Fruit fly (Drosophila melanogaster) whole organism, embryonic: ENCODE data around the gene CG43439.

Experiments
- ATbp ChIP-seq: fragments of 200-800 bp; sonication (Bioruptor generic); optimal IDR thresholded peaks from 2 replicates; lab custom pipeline; 2017; ENCODE audit warnings: missing biosample characterization, mild to moderate bottlenecking, missing genetic modification characterization, missing genetic modification reagents
- Adf1 ChIP-seq: fragments of 200-800 bp; sonication (Bioruptor generic); IDR thresholded peaks from 2 replicates; pipeline ENCODE4 v1.3.6; 2022; ENCODE audit warnings: missing biosample characterization, missing genetic modification characterization
- Aef1 ChIP-seq: fragments of 200-800 bp; sonication (Bioruptor generic); IDR thresholded peaks from 3 replicates; pipeline ENCODE4 v1.3.6; 2022; ENCODE audit warnings: missing biosample characterization, missing genetic modification characterization
- B-H2 ChIP-seq: fragments of 200-800 bp; sonication (Bioruptor generic); optimal IDR thresholded peaks from 2 replicates; lab custom pipeline; 2018; ENCODE audit warnings: missing biosample characterization, mild to moderate bottlenecking, missing genetic modification characterization
- C15 ChIP-seq: fragments of 200-800 bp; sonication (Bioruptor generic); IDR thresholded peaks from 3 replicates; pipeline ENCODE4 v1.3.6; 2022; ENCODE audit warnings: missing biosample characterization, missing genetic modification characterization
- CG10267 ChIP-seq: fragments of 200-800 bp; sonication (Bioruptor generic); optimal IDR thresholded peaks from 2 replicates; lab custom pipeline; 2018; ENCODE audit warnings: missing biosample characterization, mild to moderate bottlenecking, missing genetic modification characterization, moderate library complexity
- CG10274 ChIP-seq: fragments of 200-800 bp; sonication (Bioruptor generic); optimal IDR thresholded peaks from 3 replicates; lab custom pipeline; 2017; ENCODE audit warnings: missing biosample characterization, mild to moderate bottlenecking, missing genetic modification characterization
- CG10366 ChIP-seq: fragments of 200-800 bp; sonication (Bioruptor generic); IDR thresholded peaks from 2 replicates; pipeline ENCODE4 v1.3.6; 2022; ENCODE audit warnings: missing biosample characterization, missing genetic modification characterization
- CG11504 ChIP-seq: fragments of 200-800 bp; sonication (Bioruptor generic); optimal IDR thresholded peaks from 3 replicates; lab custom pipeline; 2019; ENCODE audit warnings: missing biosample characterization, mild to moderate bottlenecking, missing genetic modification characterization, moderate library complexity
- CG12071 ChIP-seq: fragments of 200-800 bp; sonication (Bioruptor generic); optimal IDR thresholded peaks from 3 replicates; lab custom pipeline; 2018; ENCODE audit warnings: missing biosample characterization, mild to moderate bottlenecking, missing genetic modification characterization
- CG13296 ChIP-seq: fragments of 200-800 bp; sonication (Bioruptor generic); optimal IDR thresholded peaks from 3 replicates; lab custom pipeline; 2018; ENCODE audit warnings: missing biosample characterization, mild to moderate bottlenecking, missing genetic modification characterization
- CG1529 ChIP-seq: fragments of 200-800 bp; sonication (Bioruptor generic); optimal IDR thresholded peaks from 3 replicates; lab custom pipeline; 2018; ENCODE audit warnings: missing biosample characterization, missing genetic modification characterization
- CG17912 ChIP-seq: fragments of 200-800 bp; sonication (Bioruptor generic); optimal IDR thresholded peaks from 2 replicates; lab custom pipeline; 2018; ENCODE audit warnings: missing biosample characterization, mild to moderate bottlenecking, missing genetic modification characterization
- CG18011 ChIP-seq: fragments of 200-800 bp; sonication (Bioruptor generic); optimal IDR thresholded peaks from 2 replicates; lab custom pipeline; 2017; ENCODE audit warnings: missing biosample characterization, missing genetic modification characterization, mild to moderate bottlenecking, moderate library complexity, missing genotype
- CG2120 ChIP-seq: fragments of 200-800 bp; sonication (Bioruptor generic); optimal IDR thresholded peaks from 3 replicates; lab custom pipeline; 2016; ENCODE audit warnings: missing biosample characterization, missing genetic modification characterization
- CG2678 ChIP-seq: fragments of 200-800 bp; sonication (Bioruptor generic); optimal IDR thresholded peaks from 3 replicates; lab custom pipeline; 2019; ENCODE audit warnings: missing biosample characterization, mild to moderate bottlenecking, missing genetic modification characterization, moderate library complexity
- CG2889 ChIP-seq: fragments of 200-800 bp; sonication (Bioruptor generic); IDR thresholded peaks from 3 replicates; pipeline ENCODE4 v1.3.6; 2022; ENCODE audit warnings: missing biosample characterization, missing genetic modification characterization
- CG4404 ChIP-seq: fragments of 200-800 bp; sonication (Bioruptor generic); IDR thresholded peaks from 2 replicates; pipeline ENCODE4 v1.3.6; 2022; ENCODE audit warnings: missing biosample characterization, missing genetic modification characterization
- CG6272 ChIP-seq: fragments of 200-800 bp; sonication (Bioruptor generic); IDR thresholded peaks from 2 replicates; pipeline ENCODE4 v1.3.6; 2022; ENCODE audit warnings: missing biosample characterization, missing genetic modification characterization
- CG6813 ChIP-seq: fragments of 200-800 bp; sonication (Bioruptor generic); optimal IDR thresholded peaks from 2 replicates; lab custom pipeline; 2017; ENCODE audit warnings: missing biosample characterization, missing genetic modification characterization, mild to moderate bottlenecking, moderate library complexity, missing genetic modification reagents
- CG9437 ChIP-seq: fragments of 200-800 bp; sonication (Bioruptor generic); optimal IDR thresholded peaks from 2 replicates; lab custom pipeline; 2018; ENCODE audit warnings: missing biosample characterization, mild to moderate bottlenecking, missing genetic modification characterization
- CG9609 ChIP-seq: fragments of 200-800 bp; sonication (Bioruptor generic); optimal IDR thresholded peaks from 3 replicates; lab custom pipeline; 2016; ENCODE audit warnings: missing biosample characterization, missing genetic modification characterization
- HLH3B ChIP-seq: fragments of 200-800 bp; sonication (Bioruptor generic); IDR thresholded peaks from 2 replicates; pipeline ENCODE4 v1.3.6; 2022; ENCODE audit warnings: missing biosample characterization, missing genetic modification characterization
- Kr ChIP-seq: fragments of 200-800 bp; sonication (Bioruptor generic); optimal IDR thresholded peaks from 2 replicates; lab custom pipeline; 2017; ENCODE audit warnings: missing biosample characterization, mild to moderate bottlenecking, missing genetic modification characterization
- Mad ChIP-seq: fragments of 200-800 bp; sonication (Bioruptor generic); optimal IDR thresholded peaks from 2 replicates; lab custom pipeline; 2016; ENCODE audit warnings: missing biosample characterization, missing genetic modification characterization
- Max ChIP-seq: fragments of 200-800 bp; sonication (Bioruptor generic); optimal IDR thresholded peaks from 2 replicates; lab custom pipeline; 2016; ENCODE audit warnings: missing biosample characterization, mild to moderate bottlenecking, missing genetic modification characterization
- Myb ChIP-seq: fragments of 200-800 bp; sonication (Bioruptor generic); optimal IDR thresholded peaks from 2 replicates; lab custom pipeline; 2016; ENCODE audit warnings: missing biosample characterization, missing genetic modification characterization
- Ravus ChIP-seq: fragments of 200-800 bp; sonication (Bioruptor generic); IDR thresholded peaks from 2 replicates; pipeline ENCODE4 v1.3.6; 2022; ENCODE audit warnings: missing biosample characterization, missing genetic modification characterization
- Sry-δ ChIP-seq: fragments of 200-800 bp; sonication (Bioruptor generic); optimal IDR thresholded peaks from 2 replicates; lab custom pipeline; 2016; ENCODE audit warnings: missing biosample characterization, missing genetic modification characterization
- Ssrp ChIP-seq: fragments of 200-800 bp; sonication (Bioruptor generic); optimal IDR thresholded peaks from 2 replicates; lab custom pipeline; 2018; ENCODE audit warnings: missing biosample characterization, mild to moderate bottlenecking, missing genetic modification characterization, moderate library complexity
- al ChIP-seq: fragments of 200-800 bp; sonication (Bioruptor generic); IDR thresholded peaks from 2 replicates; pipeline ENCODE4 v1.3.6; 2022; ENCODE audit warnings: missing biosample characterization, missing genetic modification characterization
- aop ChIP-seq: fragments of 200-800 bp; sonication (Bioruptor generic); IDR thresholded peaks from 2 replicates; pipeline ENCODE4 v1.3.6; 2022; ENCODE audit warnings: missing biosample characterization, missing genetic modification characterization
- chinmo ChIP-seq: fragments of 200-800 bp; sonication (Bioruptor generic); IDR thresholded peaks from 4 replicates; pipeline ENCODE4 v1.3.6; 2022; ENCODE audit warnings: missing biosample characterization, missing genetic modification characterization; ENCODE audit not compliant: partially characterized antibody
- ems ChIP-seq: fragments of 200-800 bp; sonication (Bioruptor generic); optimal IDR thresholded peaks from 3 replicates; lab custom pipeline; 2016; ENCODE audit warnings: missing biosample characterization, missing genetic modification characterization
- exex ChIP-seq: fragments of 200-800 bp; sonication (Bioruptor generic); optimal IDR thresholded peaks from 4 replicates; lab custom pipeline; 2018; ENCODE audit warnings: missing biosample characterization, mild to moderate bottlenecking, missing genetic modification characterization, moderate library complexity
- fu2 ChIP-seq: fragments of 200-800 bp; sonication (Bioruptor generic); optimal IDR thresholded peaks from 2 replicates; lab custom pipeline; 2016; ENCODE audit warnings: missing biosample characterization, missing genetic modification characterization
- maf-S ChIP-seq: fragments of 200-800 bp; sonication (Bioruptor generic); optimal IDR thresholded peaks from 2 replicates; lab custom pipeline; 2016; ENCODE audit warnings: missing biosample characterization, missing genetic modification characterization
- mld ChIP-seq: fragments of 200-800 bp; sonication (Bioruptor generic); IDR thresholded peaks from 3 replicates; pipeline ENCODE4 v1.3.6; 2022; ENCODE audit warnings: missing biosample characterization, missing genetic modification characterization; ENCODE audit not compliant: partially characterized antibody
- odd ChIP-seq: fragments of 200-800 bp; sonication (Bioruptor generic); optimal IDR thresholded peaks from 2 replicates; lab custom pipeline; 2017; ENCODE audit warnings: missing biosample characterization, mild to moderate bottlenecking, missing genetic modification characterization
- pan ChIP-seq, 4 experiments: fragments of >200 bp in 3 of 4; fragments of 200-800 bp in 1 of 4; sonication (Bioruptor generic) in 1 of 4; optimal IDR thresholded peaks in 3 of 4; IDR thresholded peaks in 1 of 4; 2 replicates each; pipeline versions ENCODE4 v1.3.6 to Lab custom; 2017 to 2022; ENCODE audit warnings: missing biosample characterization in 2 of 4, missing genetic modification characterization in 2 of 4, mixed read lengths in 1 of 4
- pita ChIP-seq: fragments of 200-800 bp; sonication (Bioruptor generic); optimal IDR thresholded peaks from 2 replicates; lab custom pipeline; 2017; ENCODE audit warnings: missing biosample characterization, mild to moderate bottlenecking, missing genetic modification characterization
- pzg ChIP-seq: fragments of 200-800 bp; sonication (Bioruptor generic); optimal IDR thresholded peaks from 3 replicates; lab custom pipeline; 2018; ENCODE audit warnings: missing biosample characterization, mild to moderate bottlenecking, missing genetic modification characterization, moderate library complexity
- ranshi ChIP-seq: fragments of 200-800 bp; sonication (Bioruptor generic); IDR thresholded peaks from 2 replicates; pipeline ENCODE4 v1.3.6; 2022; ENCODE audit warnings: missing biosample characterization, missing genetic modification characterization
- run ChIP-seq: fragments of 200-800 bp; sonication (Bioruptor generic); optimal IDR thresholded peaks from 3 replicates; lab custom pipeline; 2018; ENCODE audit warnings: missing biosample characterization, mild to moderate bottlenecking, missing genetic modification characterization
- salm ChIP-seq: fragments of 200-800 bp; sonication (Bioruptor generic); optimal IDR thresholded peaks from 2 replicates; lab custom pipeline; 2018; ENCODE audit warnings: missing biosample characterization, mild to moderate bottlenecking, missing genetic modification characterization
- sens ChIP-seq: fragments of 200-800 bp; sonication (Bioruptor generic); peaks from one replicate; lab custom pipeline; 2016; ENCODE audit warnings: missing biosample characterization, missing genetic modification characterization
- sqz ChIP-seq: fragments of 200-800 bp; sonication (Bioruptor generic); optimal IDR thresholded peaks from 3 replicates; lab custom pipeline; 2018; ENCODE audit warnings: missing biosample characterization, mild to moderate bottlenecking, missing genetic modification characterization
- sr ChIP-seq: fragments of 200-800 bp; sonication (Bioruptor generic); IDR thresholded peaks from 3 replicates; pipeline ENCODE4 v1.3.6; 2022; ENCODE audit warnings: missing biosample characterization, missing genetic modification characterization
- tin ChIP-seq: fragments of 200-800 bp; sonication (Bioruptor generic); optimal IDR thresholded peaks from 3 replicates; lab custom pipeline; 2016; ENCODE audit warnings: missing biosample characterization, missing genetic modification characterization
- trem ChIP-seq: fragments of 200-800 bp; optimal IDR thresholded peaks from 3 replicates; lab custom pipeline; 2019; ENCODE audit warnings: missing biosample characterization, mild to moderate bottlenecking, missing genetic modification characterization, moderate library complexity
- zf30C ChIP-seq: fragments of 200-800 bp; sonication (Bioruptor generic); optimal IDR thresholded peaks from 3 replicates; lab custom pipeline; 2018; ENCODE audit warnings: missing biosample characterization, mild to moderate bottlenecking, missing genetic modification characterization

Gene CG43439

DNA sequence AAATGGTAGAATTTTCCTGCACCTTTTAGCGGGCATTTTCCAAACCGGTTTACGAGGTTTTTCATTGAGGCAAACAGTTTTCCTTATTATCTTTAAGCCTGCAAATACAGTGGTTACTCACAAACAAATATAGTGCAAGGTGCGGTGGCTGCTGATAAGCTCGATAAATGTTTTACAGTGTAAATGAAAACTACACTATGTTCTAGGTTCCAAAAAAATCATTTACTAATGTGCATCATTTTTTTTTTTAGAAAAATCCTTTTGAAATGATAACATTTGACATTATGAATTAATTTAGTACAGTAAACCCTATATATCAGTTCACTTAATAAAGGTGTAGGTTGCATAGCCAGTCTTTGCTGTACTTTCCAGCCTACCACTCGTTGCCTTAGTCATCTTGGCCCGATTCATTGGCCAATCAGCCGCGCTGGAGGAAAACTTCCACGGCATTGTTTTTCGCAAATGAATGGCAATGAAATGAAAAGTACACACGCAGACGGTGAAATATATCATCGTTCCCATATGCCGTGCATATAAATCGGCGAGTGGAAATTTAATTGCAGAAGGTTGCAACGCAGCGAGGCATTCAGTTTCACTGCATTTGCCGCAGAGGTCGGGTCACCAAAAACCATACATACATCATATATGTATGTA lies 6.2 kb downstream of the CG43439 start (continued):
- TF ChIP-seq ems (no peak), fu2 (GFP tag; lab: Kevin White, UChicago) (no peak), CG2120 (no peak), C15 (GFP tag; lab: Robert Waterston, UW) (no peak), zf30C (GFP tag; lab: Kevin White, UChicago) (no peak), Ravus (no peak), Adf1 (GFP tag; lab: Robert Waterston, UW) (no peak), Max (GFP tag; lab: Kevin White, UChicago) (no peak), CG11504 (tag; lab: Kevin White, UChicago) (peak; percentile 27), Kr (GFP tag; lab: Kevin White, UChicago) (no peak), Ssrp (tag; lab: Kevin White, UChicago) (peak; percentile 10), chinmo (no peak), maf-S (GFP tag; lab: Kevin White, UChicago) (no peak), tin (GFP tag; lab: Kevin White, UChicago) (no peak), odd (GFP tag; lab: Kevin White, UChicago) (no peak), Myb (GFP tag; lab: Kevin White, UChicago) (no peak), CG9437 (GFP tag; lab: Kevin White, UChicago) (no peak), CG10274 (GFP tag; lab: Kevin White, UChicago) (no peak), aop (no peak), ranshi (GFP tag; lab: Robert Waterston, UW) (no peak), mld (GFP tag; lab: Robert Waterston, UW) (no peak), exex (tag; lab: Kevin White, UChicago) (no peak), al (no peak), sqz (no peak), sr (GFP tag; lab: Robert Waterston, UW) (no peak), run (tag; lab: Kevin White, UChicago) (no peak), trem (no peak), salm (tag; lab: Kevin White, UChicago) (no peak), CG10267 (tag; lab: Kevin White, UChicago) (no peak), pzg (no peak), CG9609 (GFP tag; lab: Kevin White, UChicago) (no peak), CG1529 (GFP tag; lab: Kevin White, UChicago) (no peak), CG10366 (no peak), CG12071 (GFP tag; lab: Kevin White, UChicago) (no peak), CG13296 (GFP tag; lab: Kevin White, UChicago) (no peak), CG4404 (GFP tag; lab: Robert Waterston, UW) (peak; percentile 44; the same call in 1 of the 2 replicates), Sry-δ (no peak), HLH3B (GFP tag; lab: Robert Waterston, UW) (no peak), CG17912 (GFP tag; lab: Kevin White, UChicago) (no peak), pan (optimal IDR thresholded peaks at IDR 0.05; lab: Kevin White, UChicago) (no peak), pan (GFP tag; optimal IDR thresholded peaks at IDR 0.05 in 1 of 2, IDR thresholded peaks at IDR 0.05 in 1 of 2) (no peak), pita (GFP tag; lab: Kevin White, UChicago) (no peak), CG2889 (GFP tag; lab: Robert Waterston, UW) (no peak), Mad (GFP tag; lab: Kevin White, UChicago) (no peak), sens (GFP tag; lab: Kevin White, UChicago) (peak; percentile 92), Aef1 (no peak), B-H2 (GFP tag; lab: Kevin White, UChicago) (no peak), CG6272 (GFP tag; lab: Robert Waterston, UW) (no peak), CG18011 (GFP tag; lab: Kevin White, UChicago) (no peak), CG2678 (no peak), CG6813 (GFP tag; lab: Kevin White, UChicago) (no peak), ATbp (GFP tag; lab: Kevin White, UChicago) (no peak)
